Fruit fly (Drosophila melanogaster) Kc167 (cell line): ENCODE measurements around the gene TwdlQ.

Experiments used
- Myc ChIP-seq: fragments of >200 bp; optimal IDR thresholded peaks from 2 replicates; lab custom pipeline; 2017; ENCODE audit warnings: missing external identifiers
- ttk ChIP-seq: sonication (Bioruptor generic); optimal IDR thresholded peaks from 2 replicates; lab custom pipeline; 2017; ENCODE audit warnings: missing external identifiers

dm6 chr3R:26690197-26690596 lies 3.2 kb downstream of the TwdlQ start:
- TF ChIP-seq ttk (lab: Kevin White, UChicago) (no peak), Myc (no peak)
